Fruit fly (Drosophila melanogaster): ENCODE measurements around the gene CG14322.

CG14322 gene

DNA sequence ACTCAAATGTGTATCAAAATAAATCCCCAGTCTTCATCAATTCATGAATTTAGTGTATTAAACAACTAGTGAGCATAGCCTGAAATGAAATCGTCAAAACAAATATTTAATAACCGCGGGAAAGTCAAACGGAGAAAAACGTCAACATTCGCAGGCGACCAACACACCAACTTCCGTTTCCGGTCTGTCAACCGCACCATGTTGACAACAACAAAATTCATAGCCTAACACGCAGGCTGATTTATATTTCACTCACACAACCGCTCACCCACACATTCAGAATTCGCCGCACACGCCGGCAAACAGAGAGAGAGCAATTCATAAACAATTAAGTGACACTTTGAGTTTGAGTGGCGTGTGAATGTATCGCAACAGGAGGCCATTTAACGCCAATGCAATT is 7.6 kb downstream of the CG14322 start:
- no peak for TF ChIP-seq noc (tag; optimal IDR thresholded peaks at IDR 0.05)

DNA sequence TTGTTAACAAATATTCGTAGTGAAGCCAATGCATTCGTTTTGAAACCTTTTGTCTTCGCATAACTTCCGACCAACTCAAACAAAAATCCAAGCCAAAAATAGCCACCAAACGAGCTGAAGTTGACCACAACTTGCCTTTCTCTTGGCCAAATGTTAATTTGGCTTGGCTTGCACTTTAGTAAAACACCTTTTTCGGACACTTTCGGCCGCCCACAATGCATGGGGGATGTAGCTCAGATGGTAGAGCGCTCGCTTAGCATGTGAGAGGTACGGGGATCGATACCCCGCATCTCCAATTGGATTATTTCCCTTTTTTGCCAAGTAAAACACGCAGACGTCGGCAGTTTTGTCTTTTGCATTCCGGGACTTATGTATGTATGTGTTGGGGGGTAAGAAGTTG is 9.4 kb downstream of the CG14322 start:
- no peak for TF ChIP-seq noc (tag; optimal IDR thresholded peaks at IDR 0.05)

dm6 chr3R:17666061-17666796 is 18.8 kb downstream of the CG14322 start:
- no peak for TF ChIP-seq noc (tag; optimal IDR thresholded peaks at IDR 0.05)

dm6 chr3R:17666797-17667156 is 19.3 kb downstream of the CG14322 start:
- TF ChIP-seq noc (tag; optimal IDR thresholded peaks at IDR 0.05) = no peak

dm6 chr3R:17667279-17667678 is 19.8 kb downstream of the CG14322 start, which contains the start of gene CG45045:
TSS of gene CG45045 (plus strand) at chr3R:17667572.
- no peak for TF ChIP-seq noc (tag; optimal IDR thresholded peaks at IDR 0.05)

- no peak for TF ChIP-seq noc (tag; optimal IDR thresholded peaks at IDR 0.05)
Measured at dm6 chr3R:17667987-17668386, 20.5 kb downstream of the CG14322 start.

dm6 chr3R:17670202-17670856 is 22.9 kb downstream of the CG14322 start:
- no peak for TF ChIP-seq noc (tag; optimal IDR thresholded peaks at IDR 0.05)

- no peak for TF ChIP-seq noc (tag; optimal IDR thresholded peaks at IDR 0.05)
Measured at dm6 chr3R:17670857-17671336, 23.4 kb downstream of the CG14322 start, which contains the start of the genes CG7523 and Mps1. TSS of gene CG7523 (minus strand) at chr3R:17670895. TSS of gene Mps1 (plus strand) at chr3R:17671271.

DNA sequence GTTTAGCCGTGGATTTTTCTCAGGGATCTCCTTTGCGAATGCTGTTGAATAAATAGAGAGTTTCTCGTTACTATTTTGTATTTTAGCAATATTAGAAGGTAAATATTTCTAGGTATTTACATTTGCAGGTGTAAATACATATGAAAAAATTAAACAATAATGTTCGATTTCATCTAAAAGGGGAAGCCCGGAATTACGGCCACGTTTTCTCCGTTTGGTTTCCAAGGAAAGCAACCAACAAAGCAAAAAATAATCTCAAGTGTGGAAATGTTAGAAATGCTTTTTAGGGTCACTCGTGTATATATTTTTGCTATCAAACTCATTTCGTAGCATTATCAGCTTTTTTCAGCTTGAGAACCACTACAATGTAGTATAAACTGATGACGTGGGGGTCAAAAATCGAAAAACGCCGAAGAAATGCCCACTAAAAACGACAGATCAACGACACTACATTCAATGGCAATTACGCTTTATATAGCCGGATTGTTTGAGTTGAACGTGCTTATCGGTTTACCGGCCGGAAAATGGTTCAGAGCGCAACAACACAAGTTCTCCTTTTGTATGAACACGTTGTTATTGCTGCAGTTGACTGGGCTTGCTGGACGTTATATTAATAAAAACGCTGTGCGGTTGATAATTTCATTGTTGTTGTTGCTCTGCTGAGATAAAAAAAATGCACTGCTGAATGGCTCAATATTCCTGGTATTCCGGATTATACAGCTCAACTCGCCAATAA is 30.8 kb downstream of the CG14322 start:
- TF ChIP-seq noc (tag; optimal IDR thresholded peaks at IDR 0.05) = no peak

DNA sequence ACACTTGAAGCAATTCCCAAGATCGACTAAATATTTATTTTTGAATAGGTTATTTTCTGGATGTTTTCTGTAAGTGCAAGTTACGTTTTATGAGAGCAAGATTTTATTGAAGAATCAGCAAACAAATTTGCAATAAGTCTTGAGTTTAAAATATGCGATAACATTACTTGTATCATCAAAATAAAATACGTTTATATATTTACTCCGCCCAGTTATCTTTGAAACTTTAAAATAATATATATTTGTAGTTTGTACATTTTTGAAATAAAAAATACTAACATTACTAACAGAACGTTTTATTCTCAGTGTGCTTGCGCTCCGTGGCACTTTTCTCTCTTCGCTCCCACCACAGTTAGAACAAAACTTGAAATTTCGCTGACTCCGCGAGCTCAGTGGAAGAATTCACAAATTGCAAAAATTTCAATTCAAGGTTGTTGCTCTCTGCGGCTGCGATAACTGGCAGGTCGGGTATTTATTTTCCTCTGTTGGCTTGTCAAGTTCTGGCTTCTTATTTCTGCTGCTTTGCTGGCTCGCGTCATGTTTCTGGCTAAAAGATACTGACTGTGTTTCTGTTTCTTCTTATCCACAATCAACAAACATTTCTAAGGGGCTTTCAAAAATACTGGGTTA is 32.0 kb downstream of the CG14322 start:
- peak; percentile 94 for TF ChIP-seq noc (tag; optimal IDR thresholded peaks at IDR 0.05)

- no peak for TF ChIP-seq noc (tag; optimal IDR thresholded peaks at IDR 0.05)
Measured at dm6 chr3R:17680268-17680638, 32.8 kb downstream of the CG14322 start.

DNA sequence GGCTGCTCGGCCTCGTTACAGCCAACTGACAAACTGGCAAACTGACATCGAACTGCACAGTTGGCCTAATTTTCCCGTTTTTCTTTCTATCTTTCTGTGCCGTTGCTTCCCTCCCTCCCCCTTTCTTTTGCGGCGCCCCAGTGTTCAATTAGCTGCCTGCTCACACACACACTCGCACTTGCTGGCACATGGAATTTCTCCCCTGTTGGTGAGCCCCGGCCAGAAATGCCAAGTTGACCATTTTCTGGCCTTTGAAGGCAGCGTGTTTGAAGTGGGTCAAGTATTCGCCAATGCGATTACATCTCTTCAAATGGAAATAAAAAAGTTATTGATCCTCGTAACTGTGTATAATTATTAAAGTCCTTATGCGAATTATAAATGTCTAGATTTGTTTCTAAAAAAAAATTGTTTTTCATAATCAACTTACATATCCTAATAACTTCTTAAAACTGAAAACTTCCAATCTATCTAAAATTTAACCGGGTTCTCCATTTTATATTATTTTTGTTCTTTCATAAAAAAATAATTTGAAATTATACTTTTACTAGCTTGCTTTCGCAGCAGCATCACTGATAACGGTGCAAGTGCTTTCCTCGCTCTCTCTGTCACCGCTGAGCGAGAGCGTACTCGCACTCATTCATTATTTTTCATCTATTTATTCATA is 33.3 kb downstream of the CG14322 start:
- peak; percentile 48 for TF ChIP-seq noc (tag; optimal IDR thresholded peaks at IDR 0.05)

DNA sequence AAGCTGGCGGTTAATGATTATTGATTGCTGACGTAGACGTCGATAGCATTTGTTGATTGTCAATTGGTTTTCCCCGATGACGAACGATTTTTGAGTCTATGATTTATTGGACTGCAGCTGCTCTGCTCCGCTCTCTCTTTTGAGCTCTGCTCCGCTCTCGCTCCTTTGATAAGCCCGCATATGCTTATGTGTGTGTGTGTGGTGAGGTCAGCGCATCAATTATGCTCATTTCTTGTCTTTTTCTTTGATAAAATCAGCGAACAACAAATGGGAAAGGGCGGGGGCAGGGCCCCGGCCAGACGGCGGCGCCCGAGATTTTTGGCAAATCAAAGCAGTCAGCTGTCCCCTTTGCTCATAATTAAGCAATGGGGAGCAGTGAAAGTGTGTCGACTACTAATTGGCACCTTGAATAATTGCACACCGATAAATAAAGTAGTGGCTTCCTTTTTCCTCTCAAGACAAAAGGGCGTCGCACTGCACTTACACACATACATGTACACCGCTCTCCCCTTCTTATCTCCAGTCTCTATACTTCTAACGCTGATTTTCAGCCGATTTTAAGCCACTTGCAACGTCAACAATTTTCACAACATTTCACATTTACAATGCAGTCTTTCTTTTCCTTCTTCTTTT is 34.2 kb downstream of the CG14322 start:
- no peak for TF ChIP-seq noc (tag; optimal IDR thresholded peaks at IDR 0.05)

dm6 chr3R:17682244-17682773 is 34.8 kb downstream of the CG14322 start, which contains the start of the genes alt and CG7655:
TSS of gene alt (minus strand) at chr3R:17682515.
TSS of gene CG7655 (plus strand) at chr3R:17682669.
- no peak for TF ChIP-seq noc (tag; optimal IDR thresholded peaks at IDR 0.05)

- TF ChIP-seq noc (tag; optimal IDR thresholded peaks at IDR 0.05) = no peak
Measured at dm6 chr3R:17684854-17685253, 37.4 kb downstream of the CG14322 start, which contains the start of the genes CG31251 and CG31360. TSS of gene CG31251 (minus strand) at chr3R:17684915. TSS of gene CG31360 (plus strand) at chr3R:17685097.

All from whole organism, larva.